Fruit fly (Drosophila melanogaster) whole organism, embryonic: ENCODE measurements around the gene CG1572.
A peak's percentile ranks its signal among the peaks of the same experiment; 100 is the strongest.

Source experiments
- Aef1 ChIP-seq: fragments of 200-800 bp; sonication (Bioruptor generic); IDR thresholded peaks from 3 replicates; pipeline ENCODE4 v1.3.6; 2022; ENCODE audit warnings: missing biosample characterization, missing genetic modification characterization
- B-H1 ChIP-seq: fragments of 200-800 bp; sonication (Bioruptor generic); IDR thresholded peaks from 3 replicates; pipeline ENCODE4 v1.3.6; 2022; ENCODE audit warnings: missing biosample characterization, missing genetic modification characterization
- CG10147 ChIP-seq: fragments of 200-800 bp; sonication (Bioruptor generic); optimal IDR thresholded peaks from 2 replicates; lab custom pipeline; 2019; ENCODE audit warnings: missing biosample characterization, mild to moderate bottlenecking, missing genetic modification characterization, moderate library complexity
- CG10654 ChIP-seq: fragments of 200-800 bp; sonication (Bioruptor generic); optimal IDR thresholded peaks from 2 replicates; lab custom pipeline; 2016; ENCODE audit warnings: missing biosample characterization, missing genetic modification characterization
- CG10959 ChIP-seq: fragments of 200-800 bp; sonication (Bioruptor generic); IDR thresholded peaks from 2 replicates; pipeline ENCODE4 v1.3.6; 2022; ENCODE audit warnings: missing biosample characterization, missing genetic modification characterization
- CG11504 ChIP-seq: fragments of 200-800 bp; sonication (Bioruptor generic); optimal IDR thresholded peaks from 3 replicates; lab custom pipeline; 2019; ENCODE audit warnings: missing biosample characterization, mild to moderate bottlenecking, missing genetic modification characterization, moderate library complexity
- CG12219 ChIP-seq: fragments of 200-800 bp; sonication (Bioruptor generic); optimal IDR thresholded peaks from 3 replicates; lab custom pipeline; 2018; ENCODE audit warnings: missing biosample characterization, mild to moderate bottlenecking, missing genetic modification characterization
- CG13296 ChIP-seq: fragments of 200-800 bp; sonication (Bioruptor generic); optimal IDR thresholded peaks from 3 replicates; lab custom pipeline; 2018; ENCODE audit warnings: missing biosample characterization, mild to moderate bottlenecking, missing genetic modification characterization
- CG13894 ChIP-seq: fragments of 200-800 bp; sonication (Bioruptor generic); optimal IDR thresholded peaks from 3 replicates; lab custom pipeline; 2018; ENCODE audit warnings: missing biosample characterization, mild to moderate bottlenecking, missing genetic modification characterization, moderate library complexity
- CG16779 ChIP-seq: fragments of 200-800 bp; sonication (Bioruptor generic); IDR thresholded peaks from 2 replicates; pipeline ENCODE4 v1.3.6; 2022; ENCODE audit warnings: missing biosample characterization, missing genetic modification characterization
- CG16815 ChIP-seq: fragments of 200-800 bp; sonication (Bioruptor generic); optimal IDR thresholded peaks from 3 replicates; lab custom pipeline; 2017; ENCODE audit warnings: missing biosample characterization, mild to moderate bottlenecking, missing genetic modification characterization
- CG16863 ChIP-seq: fragments of 200-800 bp; sonication (Bioruptor generic); optimal IDR thresholded peaks from 3 replicates; lab custom pipeline; 2016; ENCODE audit warnings: missing biosample characterization, missing genetic modification characterization
- CG17912 ChIP-seq: fragments of 200-800 bp; sonication (Bioruptor generic); optimal IDR thresholded peaks from 2 replicates; lab custom pipeline; 2018; ENCODE audit warnings: missing biosample characterization, mild to moderate bottlenecking, missing genetic modification characterization
- CG18262 ChIP-seq: fragments of 200-800 bp; optimal IDR thresholded peaks from 3 replicates; lab custom pipeline; 2019; ENCODE audit warnings: missing biosample characterization, mild to moderate bottlenecking, missing genetic modification characterization, moderate library complexity
- CG31441 ChIP-seq: fragments of 200-800 bp; sonication (Bioruptor generic); IDR thresholded peaks from 2 replicates; pipeline ENCODE4 v1.3.6; 2022; ENCODE audit warnings: missing biosample characterization, missing genetic modification characterization
- CG4424 ChIP-seq: fragments of 200-800 bp; sonication (Bioruptor generic); optimal IDR thresholded peaks from 3 replicates; lab custom pipeline; 2016; ENCODE audit warnings: missing biosample characterization, missing genetic modification characterization
- CG5245 ChIP-seq: fragments of 200-800 bp; sonication (Bioruptor generic); optimal IDR thresholded peaks from 3 replicates; lab custom pipeline; 2016; ENCODE audit warnings: missing biosample characterization, missing genetic modification characterization
- CG6765 ChIP-seq: fragments of 200-800 bp; sonication (Bioruptor generic); optimal IDR thresholded peaks from 3 replicates; lab custom pipeline; 2017; ENCODE audit warnings: missing biosample characterization, mild to moderate bottlenecking, missing genetic modification characterization
- CG7987 ChIP-seq: fragments of 200-800 bp; sonication (Bioruptor generic); optimal IDR thresholded peaks from 2 replicates; lab custom pipeline; 2018; ENCODE audit warnings: missing biosample characterization, mild to moderate bottlenecking, missing genetic modification characterization, moderate library complexity
- CG8359 ChIP-seq: fragments of 200-800 bp; sonication (Bioruptor generic); optimal IDR thresholded peaks from 2 replicates; lab custom pipeline; 2017; ENCODE audit warnings: missing biosample characterization, mild to moderate bottlenecking, missing genetic modification characterization, borderline replicate concordance
- Deaf1 ChIP-seq: fragments of 200-800 bp; optimal IDR thresholded peaks from 3 replicates; lab custom pipeline; 2019; ENCODE audit warnings: missing biosample characterization, mild to moderate bottlenecking, missing genetic modification characterization, moderate library complexity
- Dfd ChIP-seq, 2 experiments: fragments of >200 bp; optimal IDR thresholded peaks; 2 replicates each; lab custom pipeline; 2017; ENCODE audit warnings: missing biosample characterization in 2 of 2, missing genetic modification characterization in 2 of 2
- E2f1 ChIP-seq: fragments of 200-800 bp; sonication (Bioruptor generic); IDR thresholded peaks from 2 replicates; pipeline ENCODE4 v1.3.6; 2022; ENCODE audit warnings: missing biosample characterization, missing genetic modification characterization
- Fer3 ChIP-seq: fragments of 200-800 bp; sonication (Bioruptor generic); optimal IDR thresholded peaks from 2 replicates; lab custom pipeline; 2018; ENCODE audit warnings: missing biosample characterization, mild to moderate bottlenecking, missing genetic modification characterization, moderate library complexity
- Hand ChIP-seq: fragments of 200-800 bp; sonication (Bioruptor generic); optimal IDR thresholded peaks from 2 replicates; lab custom pipeline; 2017; ENCODE audit warnings: mild to moderate bottlenecking, missing biosample characterization, missing genetic modification reagents, missing genetic modification characterization
- Hr39 ChIP-seq: fragments of >200 bp; optimal IDR thresholded peaks from 2 replicates; lab custom pipeline; 2017
- Hr51 ChIP-seq, 2 experiments: fragments of 200-800 bp; sonication (Bioruptor generic); optimal IDR thresholded peaks; 2 replicates in 1 of 2; 3 replicates in 1 of 2; lab custom pipeline; 2016 to 2018; ENCODE audit warnings: missing biosample characterization in 2 of 2, missing genetic modification characterization in 2 of 2, mild to moderate bottlenecking in 1 of 2, moderate library complexity in 1 of 2
- Jarid2 ChIP-seq: fragments of 200-800 bp; sonication (Bioruptor generic); optimal IDR thresholded peaks from 3 replicates; lab custom pipeline; 2017; ENCODE audit warnings: mild to moderate bottlenecking, missing biosample characterization, missing genetic modification reagents, missing genetic modification characterization
- Mes4 ChIP-seq: fragments of 200-800 bp; sonication (Bioruptor generic); optimal IDR thresholded peaks from 2 replicates; lab custom pipeline; 2016; ENCODE audit warnings: missing biosample characterization, missing genetic modification characterization
- Pdp1 ChIP-seq, 2 experiments: fragments of 200-800 bp; sonication (Bioruptor generic); optimal IDR thresholded peaks; 3 replicates each; lab custom pipeline; 2016; ENCODE audit warnings: missing biosample characterization in 2 of 2, missing genetic modification characterization in 2 of 2, mild to moderate bottlenecking in 1 of 2, moderate library complexity in 1 of 2
- Sry-δ ChIP-seq: fragments of 200-800 bp; sonication (Bioruptor generic); optimal IDR thresholded peaks from 2 replicates; lab custom pipeline; 2016; ENCODE audit warnings: missing biosample characterization, missing genetic modification characterization
- Vsx1 ChIP-seq: fragments of 200-800 bp; sonication (Bioruptor generic); optimal IDR thresholded peaks from 2 replicates; lab custom pipeline; 2017; ENCODE audit warnings: missing biosample characterization, mild to moderate bottlenecking, missing genetic modification characterization, missing genetic modification reagents
- al ChIP-seq: fragments of 200-800 bp; sonication (Bioruptor generic); IDR thresholded peaks from 2 replicates; pipeline ENCODE4 v1.3.6; 2022; ENCODE audit warnings: missing biosample characterization, missing genetic modification characterization
- ara ChIP-seq: fragments of 200-800 bp; sonication (Bioruptor generic); IDR thresholded peaks from 2 replicates; pipeline ENCODE4 v1.3.6; 2022; ENCODE audit warnings: missing biosample characterization, missing genetic modification characterization
- corto ChIP-seq: fragments of 200-800 bp; sonication (Bioruptor generic); optimal IDR thresholded peaks from 2 replicates; lab custom pipeline; 2016; ENCODE audit warnings: missing biosample characterization, mild to moderate bottlenecking, missing genetic modification characterization, moderate library complexity
- dan ChIP-seq: fragments of 200-800 bp; sonication (Bioruptor generic); IDR thresholded peaks from 2 replicates; pipeline ENCODE4 v1.3.6; 2022; ENCODE audit warnings: missing biosample characterization, missing genetic modification characterization
- fru ChIP-seq: fragments of >200 bp; optimal IDR thresholded peaks from 2 replicates; lab custom pipeline; 2017
- her ChIP-seq: fragments of 200-800 bp; sonication (Bioruptor generic); optimal IDR thresholded peaks from 2 replicates; lab custom pipeline; 2016; ENCODE audit warnings: missing biosample characterization, missing genetic modification characterization
- jumu ChIP-seq: fragments of 200-800 bp; sonication (Bioruptor generic); optimal IDR thresholded peaks from 3 replicates; lab custom pipeline; 2016; ENCODE audit warnings: missing biosample characterization, missing genetic modification characterization
- lab ChIP-seq: fragments of 200-800 bp; sonication (Bioruptor generic); optimal IDR thresholded peaks from 3 replicates; lab custom pipeline; 2017; ENCODE audit warnings: missing biosample characterization, missing genetic modification characterization, mild to moderate bottlenecking, moderate library complexity, missing genetic modification reagents
- lola ChIP-seq, 3 experiments: fragments of >200 bp in 2 of 3; fragments of 200-800 bp in 1 of 3; sonication (Bioruptor generic) in 1 of 3; optimal IDR thresholded peaks; 2 replicates each; lab custom pipeline; 2017 to 2019; ENCODE audit warnings: missing biosample characterization in 3 of 3, missing genetic modification characterization in 3 of 3, mild to moderate bottlenecking in 1 of 3, moderate library complexity in 1 of 3
- oc ChIP-seq: fragments of 200-800 bp; sonication (Bioruptor generic); optimal IDR thresholded peaks from 2 replicates; lab custom pipeline; 2018; ENCODE audit warnings: missing biosample characterization, mild to moderate bottlenecking, missing genetic modification characterization, moderate library complexity
- scrt ChIP-seq: fragments of 200-800 bp; sonication (Bioruptor generic); optimal IDR thresholded peaks from 2 replicates; lab custom pipeline; 2018; ENCODE audit warnings: missing biosample characterization, mild to moderate bottlenecking, missing genetic modification characterization, moderate library complexity
- stwl ChIP-seq: fragments of 200-800 bp; sonication (Bioruptor generic); optimal IDR thresholded peaks from 3 replicates; lab custom pipeline; 2018; ENCODE audit warnings: missing biosample characterization, mild to moderate bottlenecking, missing genetic modification characterization, moderate library complexity
- tio ChIP-seq: fragments of 200-800 bp; sonication (Bioruptor generic); optimal IDR thresholded peaks from 2 replicates; lab custom pipeline; 2017; ENCODE audit warnings: missing biosample characterization, missing genetic modification characterization, inconsistent platforms
- trh ChIP-seq: fragments of 200-800 bp; sonication (Bioruptor generic); optimal IDR thresholded peaks from 2 replicates; lab custom pipeline; 2016; ENCODE audit warnings: missing biosample characterization, missing genetic modification characterization
- ttk ChIP-seq: fragments of 200-800 bp; sonication (Bioruptor generic); IDR thresholded peaks from 2 replicates; pipeline ENCODE4 v2.1.2; 2022; ENCODE audit warnings: missing biosample characterization, missing genetic modification characterization
- tx ChIP-seq: fragments of 200-800 bp; sonication (Bioruptor generic); optimal IDR thresholded peaks from 2 replicates; lab custom pipeline; 2016; ENCODE audit warnings: missing biosample characterization, missing genetic modification characterization

CG1572 gene

dm6 chrX:11559728-11560724 is 1.6 kb upstream of the CG1572 start (continued):
- TF ChIP-seq tx (peak; percentile 7), Pdp1 (GFP tag; optimal IDR thresholded peaks at IDR 0.05; lab: Kevin White, UChicago) (peak; percentile 47 to 48), Jarid2 (GFP tag; lab: Kevin White, UChicago) (peak; percentile 58), lab (GFP tag; lab: Kevin White, UChicago) (peak; percentile 91), trh (GFP tag; lab: Kevin White, UChicago) (no peak), CG8359 (GFP tag; lab: Kevin White, UChicago) (peak; percentile 68), Aef1 (GFP tag; lab: Robert Waterston, UW) (peak; percentile 39), Hr39 (lab: Kevin White, UChicago) (no peak), al (GFP tag; lab: Robert Waterston, UW) (peak; percentile 67), Deaf1 (tag; lab: Kevin White, UChicago) (peak; percentile 73), CG10147 (GFP tag; lab: Kevin White, UChicago) (peak; percentile 91), CG10959 (no peak), Mes4 (GFP tag; lab: Kevin White, UChicago) (no peak), CG12219 (GFP tag; lab: Kevin White, UChicago) (peak; percentile 74), CG31441 (peak; percentile 92), tio (GFP tag; lab: Kevin White, UChicago) (no peak), CG16863 (no peak), Hr51 (GFP tag; optimal IDR thresholded peaks at IDR 0.05; lab: Kevin White, UChicago) (peak in 1 of 2 experiments; percentile 94), B-H1 (GFP tag; lab: Robert Waterston, UW) (no peak), CG13894 (tag; lab: Kevin White, UChicago) (peak; percentile 70), Vsx1 (GFP tag; lab: Kevin White, UChicago) (no peak), CG11504 (tag; lab: Kevin White, UChicago) (peak; percentile 94), Hand (GFP tag; lab: Kevin White, UChicago) (peak; percentile 82), fru (no peak), CG4424 (peak; percentile 79), ara (GFP tag; lab: Robert Waterston, UW) (no peak), CG18262 (peak; percentile 87), lola (GFP tag; optimal IDR thresholded peaks at IDR 0.05; lab: Kevin White, UChicago) (peak in 1 of 3 experiments; percentile 64), jumu (GFP tag; lab: Kevin White, UChicago) (no peak), ttk (GFP tag; lab: Robert Waterston, UW) (peak; percentile 40; the same call in 1 of the 2 replicates), CG6765 (GFP tag; lab: Kevin White, UChicago) (peak; percentile 82), her (no peak), Fer3 (tag; lab: Kevin White, UChicago) (peak; percentile 84), CG16779 (GFP tag; lab: Robert Waterston, UW) (no peak), oc (tag; lab: Kevin White, UChicago) (peak; percentile 62), CG7987 (GFP tag; lab: Kevin White, UChicago) (no peak), dan (GFP tag; lab: Robert Waterston, UW) (no peak), CG13296 (GFP tag; lab: Kevin White, UChicago) (peak; percentile 89), CG16815 (GFP tag; lab: Kevin White, UChicago) (peak; percentile 57), Dfd (GFP tag; optimal IDR thresholded peaks at IDR 0.05; lab: Kevin White, UChicago) (no peak), CG5245 (GFP tag; lab: Kevin White, UChicago) (peak; percentile 64), CG17912 (GFP tag; lab: Kevin White, UChicago) (no peak), CG10654 (GFP tag; lab: Kevin White, UChicago) (peak; percentile 66), scrt (GFP tag; lab: Kevin White, UChicago) (peak; percentile 72), stwl (tag; lab: Kevin White, UChicago) (no peak), Sry-δ (GFP tag; lab: Kevin White, UChicago) (peak; percentile 0), E2f1 (peak; percentile 42), corto (GFP tag; lab: Kevin White, UChicago) (no peak)
